Fruit fly (Drosophila melanogaster) whole organism, embryonic: ENCODE measurements around the gene PpV.

ENCODE experiments used
- Antp ChIP-seq: fragments of 200-800 bp; sonication (Bioruptor generic); optimal IDR thresholded peaks from 3 replicates; lab custom pipeline; 2016; ENCODE audit warnings: missing biosample characterization, missing genetic modification characterization
- BtbVII ChIP-seq: fragments of 200-800 bp; sonication (Bioruptor generic); optimal IDR thresholded peaks from 3 replicates; lab custom pipeline; 2017; ENCODE audit warnings: missing biosample characterization, mild to moderate bottlenecking, missing genetic modification characterization
- C15 ChIP-seq: fragments of 200-800 bp; sonication (Bioruptor generic); IDR thresholded peaks from 3 replicates; pipeline ENCODE4 v1.3.6; 2022; ENCODE audit warnings: missing biosample characterization, missing genetic modification characterization
- CG10209 ChIP-seq: fragments of 200-800 bp; sonication (Bioruptor generic); optimal IDR thresholded peaks from 3 replicates; lab custom pipeline; 2017; ENCODE audit warnings: missing biosample characterization, mild to moderate bottlenecking, missing genetic modification characterization, missing genetic modification reagents
- CG10959 ChIP-seq: fragments of 200-800 bp; sonication (Bioruptor generic); IDR thresholded peaks from 2 replicates; pipeline ENCODE4 v1.3.6; 2022; ENCODE audit warnings: missing biosample characterization, missing genetic modification characterization
- CG11696 ChIP-seq: fragments of 200-800 bp; sonication (Bioruptor generic); IDR thresholded peaks from 2 replicates; pipeline ENCODE4 v1.3.6; 2022; ENCODE audit warnings: missing biosample characterization, missing genetic modification characterization
- CG1233 ChIP-seq: fragments of 200-800 bp; sonication (Bioruptor generic); optimal IDR thresholded peaks from 4 replicates; lab custom pipeline; 2018; ENCODE audit warnings: missing biosample characterization, mild to moderate bottlenecking, missing genetic modification characterization
- CG14014 ChIP-seq: fragments of 200-800 bp; sonication (Bioruptor generic); IDR thresholded peaks from 2 replicates; pipeline ENCODE4 v1.3.6; 2022; ENCODE audit warnings: missing biosample characterization, missing genetic modification characterization
- CG15269 ChIP-seq: fragments of 200-800 bp; sonication (Bioruptor generic); optimal IDR thresholded peaks from 2 replicates; lab custom pipeline; 2018; ENCODE audit warnings: missing biosample characterization, mild to moderate bottlenecking, missing genetic modification characterization, moderate library complexity
- CG1602 ChIP-seq: fragments of 200-800 bp; sonication (Bioruptor generic); optimal IDR thresholded peaks from 3 replicates; lab custom pipeline; 2016; ENCODE audit warnings: missing biosample characterization, missing genetic modification characterization
- CG17328 ChIP-seq: fragments of 200-800 bp; sonication (Bioruptor generic); IDR thresholded peaks from 2 replicates; pipeline ENCODE4 v1.3.6; 2022; ENCODE audit warnings: missing biosample characterization, missing genetic modification characterization
- CG3407 ChIP-seq: fragments of 200-800 bp; sonication (Bioruptor generic); optimal IDR thresholded peaks from 2 replicates; lab custom pipeline; 2018; ENCODE audit warnings: missing biosample characterization, mild to moderate bottlenecking, missing genetic modification characterization
- CG5953 ChIP-seq: fragments of 200-800 bp; sonication (Bioruptor generic); IDR thresholded peaks from 2 replicates; pipeline ENCODE4 v1.3.6; 2022; ENCODE audit warnings: missing biosample characterization, missing genetic modification characterization
- CG6654 ChIP-seq: fragments of 200-800 bp; sonication (Bioruptor generic); optimal IDR thresholded peaks from 2 replicates; lab custom pipeline; 2017; ENCODE audit warnings: missing biosample characterization, mild to moderate bottlenecking, missing genetic modification characterization
- CG6765 ChIP-seq: fragments of 200-800 bp; sonication (Bioruptor generic); optimal IDR thresholded peaks from 3 replicates; lab custom pipeline; 2017; ENCODE audit warnings: missing biosample characterization, mild to moderate bottlenecking, missing genetic modification characterization
- CG7372 ChIP-seq: fragments of 200-800 bp; sonication (Bioruptor generic); IDR thresholded peaks from 2 replicates; pipeline ENCODE4 v1.3.6; 2022; ENCODE audit warnings: missing biosample characterization, missing genetic modification characterization
- CG7839 ChIP-seq: fragments of 200-800 bp; sonication (Bioruptor generic); optimal IDR thresholded peaks from 3 replicates; lab custom pipeline; 2018; ENCODE audit warnings: missing biosample characterization, mild to moderate bottlenecking, missing genetic modification characterization, moderate library complexity
- CG7963 ChIP-seq: fragments of 200-800 bp; sonication (Bioruptor generic); IDR thresholded peaks from 3 replicates; pipeline ENCODE4 v1.3.6; 2022; ENCODE audit warnings: missing biosample characterization, missing genetic modification characterization; ENCODE audit not compliant: partially characterized antibody
- CG8765 ChIP-seq: fragments of 200-800 bp; sonication (Bioruptor generic); IDR thresholded peaks from 2 replicates; pipeline ENCODE4 v1.3.6; 2022; ENCODE audit warnings: missing biosample characterization, missing genetic modification characterization
- CG9609 ChIP-seq: fragments of 200-800 bp; sonication (Bioruptor generic); optimal IDR thresholded peaks from 3 replicates; lab custom pipeline; 2016; ENCODE audit warnings: missing biosample characterization, missing genetic modification characterization
- CrebB ChIP-seq: fragments of 200-800 bp; sonication (Bioruptor generic); optimal IDR thresholded peaks from 3 replicates; lab custom pipeline; 2018; ENCODE audit warnings: missing biosample characterization, mild to moderate bottlenecking, missing genetic modification characterization
- D19A ChIP-seq: fragments of 200-800 bp; optimal IDR thresholded peaks from 3 replicates; lab custom pipeline; 2019; ENCODE audit warnings: missing biosample characterization, mild to moderate bottlenecking, missing genetic modification characterization, moderate library complexity
- Dip3 ChIP-seq: fragments of 200-800 bp; sonication (Bioruptor generic); optimal IDR thresholded peaks from 3 replicates; lab custom pipeline; 2016; ENCODE audit warnings: missing biosample characterization, missing genetic modification characterization
- Dll ChIP-seq: fragments of 200-800 bp; sonication (Bioruptor generic); IDR thresholded peaks from 4 replicates; pipeline ENCODE4 v1.3.6; 2022; ENCODE audit warnings: missing biosample characterization, missing genetic modification characterization; ENCODE audit not compliant: partially characterized antibody
- Elba2 ChIP-seq: fragments of 200-800 bp; sonication (Bioruptor generic); optimal IDR thresholded peaks from 3 replicates; lab custom pipeline; 2016; ENCODE audit warnings: missing biosample characterization, missing genetic modification characterization
- Ets65A ChIP-seq: fragments of 200-800 bp; sonication (Bioruptor generic); peaks from one replicate; lab custom pipeline; 2016; ENCODE audit warnings: missing biosample characterization, missing genetic modification characterization
- Fer3 ChIP-seq: fragments of 200-800 bp; sonication (Bioruptor generic); optimal IDR thresholded peaks from 2 replicates; lab custom pipeline; 2018; ENCODE audit warnings: missing biosample characterization, mild to moderate bottlenecking, missing genetic modification characterization, moderate library complexity
- H15 ChIP-seq: fragments of 200-800 bp; sonication (Bioruptor generic); IDR thresholded peaks from 3 replicates; pipeline ENCODE4 v1.3.6; 2022; ENCODE audit warnings: missing biosample characterization, missing genetic modification characterization
- HHEX ChIP-seq: fragments of 200-800 bp; sonication (Bioruptor generic); optimal IDR thresholded peaks from 3 replicates; lab custom pipeline; 2017; ENCODE audit warnings: missing biosample characterization, mild to moderate bottlenecking, missing genetic modification characterization, missing genetic modification reagents
- YL-1 ChIP-seq: fragments of 200-800 bp; sonication (Bioruptor generic); optimal IDR thresholded peaks from 3 replicates; lab custom pipeline; 2017; ENCODE audit warnings: missing biosample characterization, mild to moderate bottlenecking, missing genetic modification characterization
- br ChIP-seq: fragments of >200 bp; optimal IDR thresholded peaks from 2 replicates; lab custom pipeline; 2017
- corto ChIP-seq: fragments of 200-800 bp; sonication (Bioruptor generic); optimal IDR thresholded peaks from 2 replicates; lab custom pipeline; 2016; ENCODE audit warnings: missing biosample characterization, mild to moderate bottlenecking, missing genetic modification characterization, moderate library complexity
- dm ChIP-seq: fragments of 200-800 bp; sonication (Bioruptor generic); optimal IDR thresholded peaks from 3 replicates; lab custom pipeline; 2016; ENCODE audit warnings: missing biosample characterization, missing genetic modification characterization
- dysf ChIP-seq: fragments of 200-800 bp; sonication (Bioruptor generic); IDR thresholded peaks from 3 replicates; pipeline ENCODE4 v1.3.6; 2022; ENCODE audit warnings: missing biosample characterization, missing genetic modification characterization
- en ChIP-seq: fragments of 200-800 bp; sonication (Bioruptor generic); optimal IDR thresholded peaks from 2 replicates; lab custom pipeline; 2016; ENCODE audit warnings: missing biosample characterization, missing genetic modification characterization
- fd3F ChIP-seq: fragments of 200-800 bp; sonication (Bioruptor generic); optimal IDR thresholded peaks from 2 replicates; lab custom pipeline; 2018; ENCODE audit warnings: missing biosample characterization, mild to moderate bottlenecking, missing genetic modification characterization, moderate library complexity
- fd96Cb ChIP-seq: fragments of 200-800 bp; sonication (Bioruptor generic); optimal IDR thresholded peaks from 2 replicates; lab custom pipeline; 2018; ENCODE audit warnings: missing biosample characterization, mild to moderate bottlenecking, missing genetic modification characterization, moderate library complexity
- gce ChIP-seq: fragments of 200-800 bp; sonication (Bioruptor generic); IDR thresholded peaks from 3 replicates; pipeline ENCODE4 v1.3.6; 2022; ENCODE audit warnings: missing biosample characterization, missing genetic modification characterization
- gem ChIP-seq: fragments of 200-800 bp; sonication (Bioruptor generic); optimal IDR thresholded peaks from 2 replicates; lab custom pipeline; 2019; ENCODE audit warnings: missing biosample characterization, mild to moderate bottlenecking, missing genetic modification characterization, moderate library complexity
- ham ChIP-seq: fragments of 200-800 bp; sonication (Bioruptor generic); IDR thresholded peaks from 2 replicates; pipeline ENCODE4 v1.3.6; 2022; ENCODE audit warnings: missing biosample characterization, missing genetic modification characterization
- inv ChIP-seq: fragments of 200-800 bp; sonication (Bioruptor generic); IDR thresholded peaks from 2 replicates; pipeline ENCODE4 v1.3.6; 2022; ENCODE audit warnings: missing biosample characterization, missing genetic modification characterization; ENCODE audit not compliant: partially characterized antibody
- knrl ChIP-seq: fragments of 200-800 bp; sonication (Bioruptor generic); IDR thresholded peaks from 3 replicates; pipeline ENCODE4 v1.3.6; 2022; ENCODE audit warnings: missing biosample characterization, missing genetic modification characterization; ENCODE audit not compliant: partially characterized antibody
- mirr ChIP-seq: fragments of 200-800 bp; sonication (Bioruptor generic); optimal IDR thresholded peaks from 3 replicates; lab custom pipeline; 2018; ENCODE audit warnings: missing biosample characterization, mild to moderate bottlenecking, missing genetic modification characterization
- org-1 ChIP-seq: fragments of 200-800 bp; sonication (Bioruptor generic); optimal IDR thresholded peaks from 2 replicates; lab custom pipeline; 2017; ENCODE audit warnings: missing biosample characterization, missing genetic modification characterization
- pzg ChIP-seq: fragments of 200-800 bp; sonication (Bioruptor generic); optimal IDR thresholded peaks from 3 replicates; lab custom pipeline; 2018; ENCODE audit warnings: missing biosample characterization, mild to moderate bottlenecking, missing genetic modification characterization, moderate library complexity
- run ChIP-seq: fragments of 200-800 bp; sonication (Bioruptor generic); optimal IDR thresholded peaks from 3 replicates; lab custom pipeline; 2018; ENCODE audit warnings: missing biosample characterization, mild to moderate bottlenecking, missing genetic modification characterization
- schlank ChIP-seq: fragments of 200-800 bp; sonication (Bioruptor generic); optimal IDR thresholded peaks from 2 replicates; lab custom pipeline; 2018; ENCODE audit warnings: missing biosample characterization, mild to moderate bottlenecking, missing genetic modification characterization
- slou ChIP-seq: fragments of 200-800 bp; sonication (Bioruptor generic); optimal IDR thresholded peaks from 3 replicates; lab custom pipeline; 2016; ENCODE audit warnings: missing biosample characterization, missing genetic modification characterization
- trem ChIP-seq: fragments of 200-800 bp; optimal IDR thresholded peaks from 3 replicates; lab custom pipeline; 2019; ENCODE audit warnings: missing biosample characterization, mild to moderate bottlenecking, missing genetic modification characterization, moderate library complexity
- unc-4 ChIP-seq: fragments of 200-800 bp; sonication (Bioruptor generic); IDR thresholded peaks from 2 replicates; pipeline ENCODE4 v1.3.6; 2022; ENCODE audit warnings: missing biosample characterization, missing genetic modification characterization; ENCODE audit not compliant: partially characterized antibody

PpV gene

dm6 chrX:6338738-6339614 is 33.7 kb downstream of the PpV start (continued):
- TF ChIP-seq knrl (GFP tag; lab: Robert Waterston, UW) (no peak), corto (GFP tag; lab: Kevin White, UChicago) (no peak), Fer3 (tag; lab: Kevin White, UChicago) (no peak), CG3407 (GFP tag; lab: Kevin White, UChicago) (no peak), gem (peak; percentile 34), ham (GFP tag; lab: Robert Waterston, UW) (no peak), Ets65A (GFP tag; lab: Kevin White, UChicago) (no peak), CG17328 (no peak), run (no peak), BtbVII (GFP tag; lab: Kevin White, UChicago) (no peak), CG6654 (GFP tag; lab: Kevin White, UChicago) (no peak), schlank (no peak), CG7963 (no peak), en (GFP tag; lab: Kevin White, UChicago) (no peak), CG10209 (GFP tag; lab: Kevin White, UChicago) (no peak), CG9609 (GFP tag; lab: Kevin White, UChicago) (no peak), CG5953 (GFP tag; lab: Robert Waterston, UW) (no peak), C15 (GFP tag; lab: Robert Waterston, UW) (no peak), fd3F (GFP tag; lab: Kevin White, UChicago) (no peak), unc-4 (GFP tag; lab: Robert Waterston, UW) (no peak), HHEX (GFP tag; lab: Kevin White, UChicago) (peak; percentile 29), CG10959 (GFP tag; lab: Robert Waterston, UW) (no peak), H15 (peak; percentile 8; the same call in 1 of the 3 replicates), Antp (GFP tag; lab: Kevin White, UChicago) (peak; percentile 28), Elba2 (GFP tag; lab: Kevin White, UChicago) (no peak), CG6765 (GFP tag; lab: Kevin White, UChicago) (no peak), slou (no peak), br (lab: Kevin White, UChicago) (no peak), trem (tag; lab: Kevin White, UChicago) (no peak), pzg (no peak), Dll (GFP tag; lab: Robert Waterston, UW) (no peak), CG1233 (GFP tag; lab: Kevin White, UChicago) (no peak), YL-1 (GFP tag; lab: Kevin White, UChicago) (no peak), inv (GFP tag; lab: Robert Waterston, UW) (no peak), CG8765 (GFP tag; lab: Robert Waterston, UW) (no peak), CrebB (tag; lab: Kevin White, UChicago) (no peak), CG1602 (no peak), CG7839 (tag; lab: Kevin White, UChicago) (peak; percentile 39), dm (GFP tag; lab: Kevin White, UChicago) (no peak), dysf (0 out of 3 replicates have a peak, but pooled peaks have one; percentile 46), org-1 (GFP tag; lab: Kevin White, UChicago) (peak; percentile 17), fd96Cb (tag; lab: Kevin White, UChicago) (no peak), CG15269 (tag; lab: Kevin White, UChicago) (no peak), mirr (no peak), CG14014 (GFP tag; lab: Robert Waterston, UW) (0 out of 2 replicates have a peak, but pooled peaks have one; percentile 38), CG11696 (GFP tag; lab: Robert Waterston, UW) (no peak), Dip3 (no peak), D19A (tag; lab: Kevin White, UChicago) (no peak), CG7372 (GFP tag; lab: Robert Waterston, UW) (no peak), gce (GFP tag; lab: Robert Waterston, UW) (no peak)
